Worm (Caenorhabditis elegans) whole organism, early embryonic: ENCODE measurements around the gene gst-44.
"Not testable (repeated sequence)": the region's sequence is repeated elsewhere in the genome, so short reads cannot be mapped to it uniquely, and the experiment has no call there.

Experiments
- B0310.2 ChIP-seq: sonication (generic microtip); optimal IDR thresholded peaks from 2 replicates; lab custom pipeline; 2016; ENCODE audit warnings: mild to moderate bottlenecking, missing genetic modification characterization, missing compliant biosample characterization
- F13C5.2 ChIP-seq: sonication (generic microtip); optimal IDR thresholded peaks from 2 replicates; lab custom pipeline; 2017; ENCODE audit warnings: mild to moderate bottlenecking, missing genetic modification characterization, inconsistent platforms, missing compliant biosample characterization
- aly-1 ChIP-seq: sonication (generic microtip); optimal IDR thresholded peaks from 2 replicates; lab custom pipeline; 2016; ENCODE audit warnings: missing genetic modification characterization, missing compliant biosample characterization
- ama-1 ChIP-seq: fragments of 150-350 bp; optimal IDR thresholded peaks from 2 replicates; lab custom pipeline; 2014
- ceh-13 ChIP-seq: fragments of 200-800 bp; sonication (Bioruptor generic); optimal IDR thresholded peaks from 2 replicates; lab custom pipeline; 2018; ENCODE audit warnings: mild to moderate bottlenecking, missing genetic modification characterization, missing compliant biosample characterization
- ceh-36 ChIP-seq: sonication (generic microtip); optimal IDR thresholded peaks from 2 replicates; lab custom pipeline; 2016; ENCODE audit warnings: missing genetic modification characterization, inconsistent platforms, missing compliant biosample characterization
- ets-7 ChIP-seq: sonication (generic microtip); optimal IDR thresholded peaks from 2 replicates; lab custom pipeline; 2016; ENCODE audit warnings: missing genotype, missing genetic modification characterization, missing compliant biosample characterization
- flt-1 ChIP-seq: fragments of 200-800 bp; sonication (Bioruptor generic); IDR thresholded peaks from 2 replicates; pipeline ENCODE4 v1.3.6; 2022; ENCODE audit warnings: missing genetic modification characterization, missing compliant biosample characterization
- hmbx-1 ChIP-seq: sonication (generic microtip); optimal IDR thresholded peaks from 2 replicates; lab custom pipeline; 2016; ENCODE audit warnings: mild to moderate bottlenecking, missing genetic modification characterization, missing compliant biosample characterization
- hmg-4 ChIP-seq: fragments of 200-800 bp; sonication (Bioruptor generic); optimal IDR thresholded peaks from 2 replicates; lab custom pipeline; 2018; ENCODE audit warnings: mild to moderate bottlenecking, missing genetic modification characterization, missing compliant biosample characterization
- hnd-1 ChIP-seq: sonication (generic microtip); optimal IDR thresholded peaks from 2 replicates; lab custom pipeline; 2016; ENCODE audit warnings: missing genetic modification characterization, missing compliant biosample characterization
- pes-1 ChIP-seq: fragments of 200-800 bp; sonication (Bioruptor generic); IDR thresholded peaks from 2 replicates; pipeline ENCODE4 v1.3.6; 2022; ENCODE audit warnings: missing genetic modification reagents, missing genetic modification characterization, missing compliant biosample characterization
- scrt-1 ChIP-seq: fragments of 200-800 bp; sonication (Bioruptor generic); IDR thresholded peaks from 2 replicates; pipeline ENCODE4 v1.3.6; 2022; ENCODE audit warnings: missing genetic modification characterization, missing compliant biosample characterization
- sea-1 ChIP-seq: fragments of 200-800 bp; sonication (Bioruptor generic); conservative IDR thresholded peaks from 2 replicates; pipeline ENCODE4 v1.3.6; 2022; ENCODE audit warnings: missing genetic modification characterization, missing compliant biosample characterization
- tbx-11 ChIP-seq: fragments of 200-800 bp; sonication (Bioruptor generic); IDR thresholded peaks from 2 replicates; pipeline ENCODE4 v1.3.6; 2022; ENCODE audit warnings: missing genetic modification characterization, missing compliant biosample characterization
- tbx-37 ChIP-seq: fragments of 200-800 bp; sonication (Bioruptor generic); conservative IDR thresholded peaks from 2 replicates; pipeline ENCODE4 v1.3.6; 2022; ENCODE audit warnings: missing genetic modification reagents, missing genetic modification characterization, missing compliant biosample characterization
- tra-4 ChIP-seq: sonication (generic microtip); optimal IDR thresholded peaks from 2 replicates; lab custom pipeline; 2017; ENCODE audit warnings: missing genetic modification characterization, missing compliant biosample characterization

gst-44 gene

DNA sequence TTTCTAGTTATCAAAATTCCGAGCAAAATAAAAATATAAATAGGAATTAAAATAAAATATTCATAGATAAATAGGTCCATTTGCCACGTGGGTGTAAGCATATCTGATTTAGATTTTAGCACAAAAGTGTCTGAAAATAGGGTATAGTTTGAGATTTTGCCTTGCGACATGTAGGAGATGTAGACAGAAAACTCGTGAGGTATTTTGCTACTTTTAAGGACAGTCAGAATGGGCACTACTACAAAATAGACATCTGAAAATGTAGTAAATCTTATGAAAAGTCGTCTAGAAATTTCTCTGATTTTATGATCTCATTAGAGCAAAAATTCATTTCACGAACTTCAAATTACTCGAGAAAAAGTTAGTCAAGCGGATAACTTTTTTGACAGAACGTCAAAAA lies 16.0 kb upstream of the gst-44 start, which contains the start of gene srv-34:
srv-34 (minus strand) TSS at position 101 of the 400 bp plus-strand sequence.
- TF ChIP-seq ceh-36 (tag; lab: Kevin White, UChicago) (no peak), ama-1 (lab: Kevin White, UChicago) (no peak), hmbx-1 (no peak), ets-7 (tag; lab: Kevin White, UChicago) (no peak)

ce11 chrV:16376430-16376948 lies 14.2 kb upstream of the gst-44 start:
- TF ChIP-seq tra-4 (tag; lab: Kevin White, UChicago) (no peak), tbx-11 (GFP tag; lab: Robert Waterston, UW) (no peak), F13C5.2 (no peak), ceh-36 (tag; lab: Kevin White, UChicago) (no peak), hnd-1 (no peak), hmg-4 (GFP tag; lab: Kevin White, UChicago) (no peak), ceh-13 (no peak), aly-1 (tag; lab: Kevin White, UChicago) (no peak), scrt-1 (GFP tag; lab: Robert Waterston, UW) (no peak), ama-1 (lab: Kevin White, UChicago) (no peak)

DNA sequence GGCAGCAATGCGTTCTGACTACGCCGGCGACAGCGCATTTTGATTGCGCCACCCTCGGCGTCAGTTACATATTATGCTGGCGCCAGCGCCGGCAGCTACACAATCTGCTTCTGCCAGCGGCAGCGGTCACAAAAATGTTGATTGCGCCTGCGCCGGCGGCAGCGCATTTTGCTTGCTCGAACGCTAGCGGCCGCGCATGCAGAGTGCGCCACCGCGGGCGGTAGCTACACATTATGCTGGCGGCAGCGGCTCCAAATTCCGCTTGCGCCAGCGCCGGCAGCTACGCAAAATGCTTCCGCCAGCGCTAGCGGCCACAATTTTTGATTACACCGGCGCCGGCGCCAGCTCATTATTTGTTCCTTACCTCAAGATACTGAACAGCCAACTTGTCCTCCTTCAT lies 13.5 kb upstream of the gst-44 start:
- no peak for TF ChIP-seq ceh-13

DNA sequence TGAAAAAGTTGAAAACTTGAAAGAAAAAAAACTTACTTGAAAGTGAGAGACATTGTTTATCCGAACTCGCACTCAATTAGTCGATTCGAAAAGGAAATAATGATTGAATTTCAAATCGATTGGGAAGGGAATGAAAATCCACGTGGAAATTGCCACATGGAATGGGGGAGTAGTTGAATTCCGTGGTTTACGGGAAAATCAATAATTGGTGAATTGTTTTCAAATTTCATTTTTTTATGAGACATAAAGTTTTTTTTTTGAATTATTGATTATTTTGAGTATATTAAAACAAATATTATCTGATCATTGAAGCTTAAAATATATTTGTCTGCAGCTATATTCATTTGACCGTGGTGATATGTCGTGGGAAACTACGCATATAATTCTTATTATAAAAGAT lies 12.8 kb upstream of the gst-44 start, which contains the start of gene F13A7.1:
F13A7.1 (minus strand) TSS at position 101 of the 400 bp plus-strand sequence.
- TF ChIP-seq sea-1 (no peak), tbx-11 (GFP tag; lab: Robert Waterston, UW) (no peak), ets-7 (tag; lab: Kevin White, UChicago) (no peak), ceh-36 (tag; lab: Kevin White, UChicago) (no peak), flt-1 (GFP tag; lab: Robert Waterston, UW) (no peak), tra-4 (tag; lab: Kevin White, UChicago) (no peak), pes-1 (GFP tag; lab: Robert Waterston, UW) (no peak)

- TF ChIP-seq tbx-37 (GFP tag; lab: Robert Waterston, UW) (no peak), pes-1 (GFP tag; lab: Robert Waterston, UW) (no peak), hmg-4 (GFP tag; lab: Kevin White, UChicago) (no peak), ceh-36 (tag; lab: Kevin White, UChicago) (no peak), ets-7 (tag; lab: Kevin White, UChicago) (no peak), hmbx-1 (no peak), ceh-13 (no peak), ama-1 (lab: Kevin White, UChicago) (no peak), tbx-11 (GFP tag; lab: Robert Waterston, UW) (no peak), tra-4 (tag; lab: Kevin White, UChicago) (no peak), scrt-1 (GFP tag; lab: Robert Waterston, UW) (no peak), F13C5.2 (no peak), flt-1 (GFP tag; lab: Robert Waterston, UW) (no peak), hnd-1 (no peak), aly-1 (tag; lab: Kevin White, UChicago) (no peak), sea-1 (no peak)
Measured at ce11 chrV:16382949-16383348, 7.7 kb upstream of the gst-44 start.

DNA sequence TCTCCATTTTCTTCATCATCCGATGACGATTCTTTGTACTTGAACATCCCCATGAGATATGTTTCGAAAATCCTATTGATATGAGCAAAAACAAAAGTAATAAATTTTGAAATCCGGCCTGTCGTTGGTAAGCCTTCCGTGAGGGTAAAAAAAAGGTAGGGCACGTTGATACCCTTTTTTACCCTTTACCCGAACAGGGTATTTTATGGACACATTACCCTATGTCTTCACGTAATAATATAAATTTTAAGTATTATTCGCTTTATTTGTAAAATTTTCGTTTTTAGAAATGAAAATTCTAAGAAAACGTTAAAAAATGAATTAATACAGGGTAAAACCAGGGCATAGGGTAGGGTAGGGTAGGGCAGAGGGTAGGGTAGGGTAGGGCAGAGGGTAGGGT lies 7.0 kb upstream of the gst-44 start, which contains the start of gene F13A7.7:
F13A7.7 (minus strand) TSS at position 101 of the 400 bp plus-strand sequence.
- TF ChIP-seq hnd-1; tbx-11 (GFP tag; lab: Robert Waterston, UW); ceh-13: not testable (repeated sequence)

DNA sequence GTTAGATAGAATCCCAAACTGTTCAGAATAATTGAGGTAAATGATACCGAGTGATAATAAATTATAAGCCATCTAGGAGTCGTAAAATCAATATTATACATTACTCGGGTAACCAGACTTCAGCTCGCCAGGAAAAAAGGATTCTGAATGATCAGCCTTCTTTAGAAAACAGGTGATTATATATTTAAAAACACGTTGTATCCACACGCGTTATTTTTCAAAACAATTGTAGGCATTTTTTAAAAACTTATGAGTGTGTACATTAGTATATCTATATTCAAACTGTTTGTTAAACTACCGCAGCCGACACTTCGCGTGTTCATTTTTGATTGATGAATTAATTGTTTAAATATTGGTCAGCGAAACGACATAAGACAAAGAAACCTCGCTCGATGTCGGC lies 2.4 kb upstream of the gst-44 start, which contains the start of gene sri-65:
sri-65 (minus strand) TSS at position 101 of the 400 bp plus-strand sequence.
- TF ChIP-seq F13C5.2, result no peak
- no peak for TF ChIP-seq scrt-1 (GFP tag; lab: Robert Waterston, UW)
- no peak for TF ChIP-seq ceh-13
- no peak for TF ChIP-seq ama-1 (lab: Kevin White, UChicago)
- TF ChIP-seq ets-7 (tag; lab: Kevin White, UChicago), result no peak
- TF ChIP-seq hmbx-1, result no peak
- no peak for TF ChIP-seq hmg-4 (GFP tag; lab: Kevin White, UChicago)
- no peak for TF ChIP-seq hnd-1
- TF ChIP-seq aly-1 (tag; lab: Kevin White, UChicago), result no peak
- no peak for TF ChIP-seq tra-4 (tag; lab: Kevin White, UChicago)
- TF ChIP-seq B0310.2 (tag; lab: Kevin White, UChicago), result no peak
- TF ChIP-seq ceh-36 (tag; lab: Kevin White, UChicago), result no peak
- TF ChIP-seq sea-1, result no peak
- no peak for TF ChIP-seq flt-1 (GFP tag; lab: Robert Waterston, UW)
- no peak for TF ChIP-seq tbx-11 (GFP tag; lab: Robert Waterston, UW)
- TF ChIP-seq tbx-37 (GFP tag; lab: Robert Waterston, UW), result no peak
- no peak for TF ChIP-seq pes-1 (GFP tag; lab: Robert Waterston, UW)

- TF ChIP-seq aly-1 (tag; lab: Kevin White, UChicago), result no peak
- no peak for TF ChIP-seq B0310.2 (tag; lab: Kevin White, UChicago)
- no peak for TF ChIP-seq hmbx-1
- TF ChIP-seq ceh-36 (tag; lab: Kevin White, UChicago), result no peak
- no peak for TF ChIP-seq ama-1 (lab: Kevin White, UChicago)
- TF ChIP-seq hnd-1, result no peak
- TF ChIP-seq tra-4 (tag; lab: Kevin White, UChicago), result no peak
- TF ChIP-seq flt-1 (GFP tag; lab: Robert Waterston, UW), result no peak
Measured at ce11 chrV:16393728-16394127, 3.0 kb downstream of the gst-44 start, which contains the start of gene srd-63. Gene srd-63 (minus strand): TSS chrV:16393828.
